Fruit fly (Drosophila melanogaster) whole organism: ENCODE results near the gene srl.

ENCODE experiments used
- CG8478 ChIP-seq: fragments of >200 bp; optimal IDR thresholded peaks from 2 replicates; lab custom pipeline; 2018; ENCODE audit warnings: inconsistent platforms
- Dll ChIP-seq: fragments of >200 bp; optimal IDR thresholded peaks from 2 replicates; lab custom pipeline; 2017
- pan ChIP-seq: fragments of >200 bp; optimal IDR thresholded peaks from 2 replicates; lab custom pipeline; 2017
- psq ChIP-seq: fragments of >200 bp; optimal IDR thresholded peaks from 2 replicates; lab custom pipeline; 2017

dm6 chr3R:4462783-4463182 lies 33.6 kb upstream of the srl start, which contains the start of gene CG31522:
- no peak for TF ChIP-seq CG8478 (lab: Kevin White, UChicago)
- no peak for TF ChIP-seq psq (lab: Kevin White, UChicago)
- TF ChIP-seq Dll (lab: Kevin White, UChicago), result no peak
- TF ChIP-seq pan, result no peak
